Worm (Caenorhabditis elegans) whole organism, young adult: ENCODE data around the gene set-22.
A peak's percentile ranks its signal among the peaks of the same experiment; 100 is the strongest.

Source experiments
- B0019.2 ChIP-seq: fragments of 200-800 bp; sonication (Bioruptor generic); conservative IDR thresholded peaks from 2 replicates; pipeline ENCODE4 v1.3.6; 2022; ENCODE audit warnings: missing genetic modification reagents, missing genetic modification characterization, missing compliant biosample characterization
- B0261.1 ChIP-seq: sonication (generic microtip); optimal IDR thresholded peaks from 2 replicates; lab custom pipeline; 2016; ENCODE audit warnings: mild to moderate bottlenecking, missing genetic modification characterization, moderate library complexity, missing compliant biosample characterization
- B0336.3 ChIP-seq: fragments of 200-800 bp; sonication (Bioruptor generic); IDR thresholded peaks from 2 replicates; pipeline ENCODE4 v1.3.6; 2022; ENCODE audit warnings: missing genetic modification characterization, missing compliant biosample characterization
- F22D6.2 ChIP-seq: sonication (generic microtip); optimal IDR thresholded peaks from 2 replicates; lab custom pipeline; 2016; ENCODE audit warnings: mild to moderate bottlenecking, missing genetic modification characterization, missing compliant biosample characterization
- F39B2.1 ChIP-seq: fragments of 200-800 bp; sonication (Bioruptor generic); IDR thresholded peaks from 2 replicates; pipeline ENCODE4 v1.3.6; 2022; ENCODE audit warnings: missing genetic modification reagents, missing genetic modification characterization, missing compliant biosample characterization
- F52B5.7 ChIP-seq: sonication (generic microtip); optimal IDR thresholded peaks from 2 replicates; lab custom pipeline; 2016; ENCODE audit warnings: mild to moderate bottlenecking, missing genetic modification characterization, missing compliant biosample characterization
- T07F8.4 ChIP-seq: sonication (generic microtip); optimal IDR thresholded peaks from 2 replicates; lab custom pipeline; 2016; ENCODE audit warnings: mild to moderate bottlenecking, missing genetic modification characterization, moderate library complexity, missing compliant biosample characterization
- Y67H2A.10 ChIP-seq: fragments of 200-800 bp; sonication (Bioruptor generic); conservative IDR thresholded peaks from 2 replicates; pipeline ENCODE4 v1.3.6; 2022; ENCODE audit warnings: missing genetic modification reagents, missing genetic modification characterization, missing compliant biosample characterization
- bed-1 ChIP-seq: fragments of 200-800 bp; sonication (Bioruptor generic); IDR thresholded peaks from 2 replicates; pipeline ENCODE4 v1.3.6; 2022; ENCODE audit warnings: missing genetic modification reagents, missing genetic modification characterization, missing compliant biosample characterization
- bed-2 ChIP-seq: fragments of 200-800 bp; sonication (Bioruptor generic); IDR thresholded peaks from 2 replicates; pipeline ENCODE4 v1.3.6; 2022; ENCODE audit warnings: missing genetic modification reagents, missing genetic modification characterization, missing compliant biosample characterization
- cebp-1 ChIP-seq, 2 experiments: fragments of 200-800 bp in 1 of 2; sonication (Bioruptor generic) in 1 of 2; sonication (generic microtip) in 1 of 2; IDR thresholded peaks in 1 of 2; optimal IDR thresholded peaks in 1 of 2; 2 replicates each; pipeline versions ENCODE4 v1.3.6 to Lab custom; 2017 to 2022; ENCODE audit warnings: missing compliant biosample characterization in 2 of 2, missing genetic modification characterization in 2 of 2, mild to moderate bottlenecking in 1 of 2, missing genetic modification reagents in 1 of 2, moderate library complexity in 1 of 2
- ceh-100 ChIP-seq: fragments of 200-800 bp; sonication (Bioruptor generic); IDR thresholded peaks from 2 replicates; pipeline ENCODE4 v1.3.6; 2022; ENCODE audit warnings: missing genetic modification reagents, missing genetic modification characterization, missing compliant biosample characterization
- ceh-58 ChIP-seq: fragments of 200-800 bp; sonication (Bioruptor generic); IDR thresholded peaks from 2 replicates; pipeline ENCODE4 v1.3.6; 2022; ENCODE audit warnings: missing genetic modification characterization, missing compliant biosample characterization
- ceh-91 ChIP-seq: fragments of 200-800 bp; sonication (Bioruptor generic); IDR thresholded peaks from 2 replicates; pipeline ENCODE4 v1.3.6; 2022; ENCODE audit warnings: missing genetic modification reagents, missing genetic modification characterization, missing compliant biosample characterization
- dox-1 ChIP-seq: fragments of 200-800 bp; sonication (Bioruptor generic); IDR thresholded peaks from 2 replicates; pipeline ENCODE4 v1.3.6; 2022; ENCODE audit warnings: missing genetic modification reagents, missing genetic modification characterization, missing compliant biosample characterization
- lag-1 ChIP-seq: fragments of 200-800 bp; sonication (Bioruptor generic); IDR thresholded peaks from 2 replicates; pipeline ENCODE4 v1.3.6; 2022; ENCODE audit warnings: missing genetic modification reagents, missing genetic modification characterization, missing compliant biosample characterization
- let-526 ChIP-seq: fragments of 200-800 bp; sonication (Bioruptor generic); IDR thresholded peaks from 2 replicates; pipeline ENCODE4 v1.3.6; 2022; ENCODE audit warnings: missing genetic modification reagents, missing genetic modification characterization, missing compliant biosample characterization
- let-607 ChIP-seq, 2 experiments: fragments of 200-800 bp in 1 of 2; sonication (Bioruptor generic) in 1 of 2; sonication (generic microtip) in 1 of 2; optimal IDR thresholded peaks; 2 replicates each; lab custom pipeline; 2016 to 2018; ENCODE audit warnings: mild to moderate bottlenecking in 2 of 2, missing compliant biosample characterization in 2 of 2, missing genetic modification characterization in 2 of 2, moderate library complexity in 2 of 2, missing genotype in 1 of 2
- lir-1 ChIP-seq: fragments of 200-800 bp; sonication (Bioruptor generic); conservative IDR thresholded peaks from 2 replicates; pipeline ENCODE4 v1.3.6; 2022; ENCODE audit warnings: missing genetic modification reagents, missing genetic modification characterization, missing compliant biosample characterization
- lsy-27 ChIP-seq: sonication (generic microtip); optimal IDR thresholded peaks from 2 replicates; lab custom pipeline; 2017; ENCODE audit warnings: missing genetic modification characterization, mild to moderate bottlenecking, missing compliant biosample characterization, antibody characterized with exemption, missing genotype, borderline replicate concordance; ENCODE audit not compliant: insufficient read depth
- madf-3 ChIP-seq: fragments of 200-800 bp; sonication (Bioruptor generic); IDR thresholded peaks from 2 replicates; pipeline ENCODE4 v1.3.6; 2022; ENCODE audit warnings: missing genetic modification reagents, missing genetic modification characterization, missing compliant biosample characterization
- madf-8 ChIP-seq: fragments of 200-800 bp; sonication (Bioruptor generic); conservative IDR thresholded peaks from 2 replicates; pipeline ENCODE4 v1.3.6; 2022; ENCODE audit warnings: missing genetic modification reagents, missing genetic modification characterization, missing compliant biosample characterization
- mxl-1 ChIP-seq: sonication (generic microtip); optimal IDR thresholded peaks from 2 replicates; lab custom pipeline; 2016; ENCODE audit warnings: missing genetic modification characterization, missing compliant biosample characterization
- nhr-80 ChIP-seq: sonication (generic microtip); optimal IDR thresholded peaks from 2 replicates; lab custom pipeline; 2016; ENCODE audit warnings: missing genetic modification characterization, missing compliant biosample characterization
- rpc-1 ChIP-seq, 2 experiments: fragments of 150-350 bp in 1 of 2; sonication (generic microtip) in 1 of 2; optimal IDR thresholded peaks; 2 replicates each; lab custom pipeline; 2014 to 2018; ENCODE audit warnings: missing biosample characterization in 1 of 2, missing genetic modification characterization in 1 of 2, missing genetic modification reagents in 1 of 2, missing genotype in 1 of 2
- sdz-38 ChIP-seq: sonication (generic microtip); optimal IDR thresholded peaks from 2 replicates; lab custom pipeline; 2016; ENCODE audit warnings: missing genotype, missing genetic modification characterization, missing compliant biosample characterization
- snpc-3.4 ChIP-seq: sonication (generic microtip); optimal IDR thresholded peaks from 2 replicates; lab custom pipeline; 2017; ENCODE audit warnings: missing genetic modification characterization, mild to moderate bottlenecking, missing compliant biosample characterization, antibody characterized with exemption, moderate library complexity, missing genotype, missing genetic modification reagents
- tbx-9 ChIP-seq: sonication (generic microtip); optimal IDR thresholded peaks from 2 replicates; lab custom pipeline; 2016; ENCODE audit warnings: borderline replicate concordance, missing genetic modification characterization, inconsistent platforms, missing compliant biosample characterization
- unc-62 ChIP-seq: fragments of 150-350 bp; optimal IDR thresholded peaks from 2 replicates; lab custom pipeline; 2014; ENCODE audit warnings: missing biosample characterization, missing genetic modification reagents, missing genetic modification characterization
- zim-3 ChIP-seq: sonication (generic microtip); optimal IDR thresholded peaks from 2 replicates; lab custom pipeline; 2017; ENCODE audit warnings: mild to moderate bottlenecking, missing genetic modification characterization, moderate library complexity, missing compliant biosample characterization
- ztf-26 ChIP-seq: sonication (generic microtip); optimal IDR thresholded peaks from 2 replicates; lab custom pipeline; 2017; ENCODE audit warnings: missing genetic modification characterization, missing compliant biosample characterization
- ztf-28 ChIP-seq: fragments of 200-800 bp; sonication (Bioruptor generic); IDR thresholded peaks from 2 replicates; pipeline ENCODE4 v1.3.6; 2022; ENCODE audit warnings: missing genetic modification reagents, missing genetic modification characterization, missing compliant biosample characterization
- ztf-3 ChIP-seq: fragments of 200-800 bp; sonication (Bioruptor generic); optimal IDR thresholded peaks from 2 replicates; lab custom pipeline; 2018; ENCODE audit warnings: mild to moderate bottlenecking, missing genetic modification characterization, missing compliant biosample characterization

Gene set-22

ce11 chrV:10478097-10478828, 41.6 kb downstream of the set-22 start, which contains the start of the genes crp-1 and Y32F6B.9:
crp-1 (plus strand) TSS chrV:10478564.
Y32F6B.9 (plus strand) TSS chrV:10478699.
- TF ChIP-seq cebp-1 (GFP tag; IDR thresholded peaks at IDR 0.05; lab: Robert Waterston, UW) (no peak), cebp-1 (tag; optimal IDR thresholded peaks at IDR 0.05; lab: Kevin White, UChicago) (peak; percentile 13), F52B5.7 (tag; lab: Kevin White, UChicago) (no peak), madf-8 (GFP tag; lab: Robert Waterston, UW) (no peak), lsy-27 (tag; lab: Kevin White, UChicago) (no peak), ceh-100 (no peak), T07F8.4 (tag; lab: Kevin White, UChicago) (no peak), ceh-58 (no peak), dox-1 (peak; percentile 47), bed-2 (no peak), zim-3 (no peak), sdz-38 (tag; lab: Kevin White, UChicago) (no peak), ztf-3 (GFP tag; lab: Kevin White, UChicago) (no peak), bed-1 (GFP tag; lab: Robert Waterston, UW) (no peak), F22D6.2 (tag; lab: Kevin White, UChicago) (no peak), lir-1 (GFP tag; lab: Robert Waterston, UW) (no peak), F39B2.1 (GFP tag; lab: Robert Waterston, UW) (no peak), lag-1 (GFP tag; lab: Robert Waterston, UW) (no peak), snpc-3.4 (tag; lab: Kevin White, UChicago) (no peak), B0336.3 (GFP tag; lab: Robert Waterston, UW) (0 out of 2 replicates have a peak, but pooled peaks have one; percentile 19), ceh-91 (GFP tag; lab: Robert Waterston, UW) (no peak), nhr-80 (peak; percentile 55), unc-62 (GFP tag; lab: Kevin White, UChicago) (no peak), let-607 (tag; optimal IDR thresholded peaks at IDR 0.05; lab: Kevin White, UChicago) (peak in 1 of 2 experiments; percentile 27)

- TF ChIP-seq madf-8 (GFP tag; lab: Robert Waterston, UW) (no peak), nhr-80 (peak; percentile 85)
Measured at ce11 chrV:10483995-10484394, 47.3 kb downstream of the set-22 start.

ce11 chrV:10484640-10485039, 47.9 kb downstream of the set-22 start, which contains the start of gene Y32F6B.1:
Y32F6B.1 (minus strand) TSS chrV:10484740.
- no peak for TF ChIP-seq madf-3
- no peak for TF ChIP-seq let-526
- no peak for TF ChIP-seq F22D6.2 (tag; lab: Kevin White, UChicago)
- no peak for TF ChIP-seq B0261.1 (tag; lab: Kevin White, UChicago)
- TF ChIP-seq rpc-1 (optimal IDR thresholded peaks at IDR 0.05; lab: Kevin White, UChicago) = no peak
- no peak for TF ChIP-seq rpc-1 (tag; optimal IDR thresholded peaks at IDR 0.05; lab: Kevin White, UChicago)
- no peak for TF ChIP-seq Y67H2A.10 (GFP tag; lab: Robert Waterston, UW)
- TF ChIP-seq bed-1 (GFP tag; lab: Robert Waterston, UW) = no peak
- no peak for TF ChIP-seq mxl-1 (tag; lab: Kevin White, UChicago)
- no peak for TF ChIP-seq B0019.2 (GFP tag; lab: Robert Waterston, UW)
- TF ChIP-seq ztf-26 (tag; lab: Kevin White, UChicago) = no peak
- TF ChIP-seq cebp-1 (GFP tag; IDR thresholded peaks at IDR 0.05; lab: Robert Waterston, UW) = no peak
- TF ChIP-seq cebp-1 (tag; optimal IDR thresholded peaks at IDR 0.05; lab: Kevin White, UChicago) = no peak
- TF ChIP-seq tbx-9 (tag; lab: Kevin White, UChicago) = no peak
- no peak for TF ChIP-seq ztf-28 (GFP tag; lab: Robert Waterston, UW)
- TF ChIP-seq T07F8.4 (tag; lab: Kevin White, UChicago) = no peak
